Worm (Caenorhabditis elegans): Measurements from ENCODE around the gene str-247.

str-247 gene

ce11 chrV:3953739-3954138, at the start of gene str-247:
str-247 (plus strand) TSS chrV:3954039.
- no peak for TF ChIP-seq unc-62 (GFP tag; optimal IDR thresholded peaks at IDR 0.05)

ce11 chrV:3905841-3906240, 48.0 kb upstream of the str-247 start, which contains the start of gene nhr-156:
nhr-156 (plus strand) TSS chrV:3906106.
- no peak for TF ChIP-seq unc-62 (GFP tag; optimal IDR thresholded peaks at IDR 0.05)

- no peak for TF ChIP-seq unc-62 (GFP tag; optimal IDR thresholded peaks at IDR 0.05)
Observed at ce11 chrV:3912472-3912871, 41.4 kb upstream of the str-247 start, which contains the start of gene srx-68. srx-68 (plus strand) TSS chrV:3912772.

ce11 chrV:3913131-3913530, 40.7 kb upstream of the str-247 start:
- TF ChIP-seq unc-62 (GFP tag; optimal IDR thresholded peaks at IDR 0.05): no peak

ce11 chrV:3916480-3916879, 37.4 kb upstream of the str-247 start, which contains the start of gene srx-67:
srx-67 (plus strand) TSS chrV:3916780.
- TF ChIP-seq unc-62 (GFP tag; optimal IDR thresholded peaks at IDR 0.05): no peak

ce11 chrV:3919289-3919688, 34.5 kb upstream of the str-247 start, which contains the start of gene srx-66:
srx-66 (plus strand) TSS chrV:3919589.
- TF ChIP-seq unc-62 (GFP tag; optimal IDR thresholded peaks at IDR 0.05): no peak

ce11 chrV:3921635-3922034, 32.2 kb upstream of the str-247 start, which contains the start of gene srx-65:
srx-65 (plus strand) TSS chrV:3921935.
- no peak for TF ChIP-seq unc-62 (GFP tag; optimal IDR thresholded peaks at IDR 0.05)

- TF ChIP-seq unc-62 (GFP tag; optimal IDR thresholded peaks at IDR 0.05): no peak
Observed at ce11 chrV:3922547-3922946, 31.3 kb upstream of the str-247 start.

- no peak for TF ChIP-seq unc-62 (GFP tag; optimal IDR thresholded peaks at IDR 0.05)
Observed at ce11 chrV:3927522-3927921, 26.3 kb upstream of the str-247 start.

- TF ChIP-seq unc-62 (GFP tag; optimal IDR thresholded peaks at IDR 0.05): no peak
Observed at ce11 chrV:3929099-3929498, 24.7 kb upstream of the str-247 start, which contains the start of gene srx-64. srx-64 (plus strand) TSS chrV:3929399.

- no peak for TF ChIP-seq unc-62 (GFP tag; optimal IDR thresholded peaks at IDR 0.05)
Observed at ce11 chrV:3931326-3931725, 22.5 kb upstream of the str-247 start, which contains the start of gene srx-63. srx-63 (plus strand) TSS chrV:3931626.

- TF ChIP-seq unc-62 (GFP tag; optimal IDR thresholded peaks at IDR 0.05): no peak
Observed at ce11 chrV:3935892-3936478, 17.9 kb upstream of the str-247 start, which contains the start of gene cyp-35A5. cyp-35A5 (plus strand) TSS chrV:3936326.

ce11 chrV:3938789-3939188, 15.1 kb upstream of the str-247 start, which contains the start of gene cyp-35B1:
cyp-35B1 (plus strand) TSS chrV:3939032.
- no peak for TF ChIP-seq unc-62 (GFP tag; optimal IDR thresholded peaks at IDR 0.05)

- TF ChIP-seq unc-62 (GFP tag; optimal IDR thresholded peaks at IDR 0.05): no peak
Observed at ce11 chrV:3941860-3942259, 12.0 kb upstream of the str-247 start, which contains the start of gene cyp-35B2. cyp-35B2 (plus strand) TSS chrV:3942160.

- TF ChIP-seq unc-62 (GFP tag; optimal IDR thresholded peaks at IDR 0.05): no peak
Observed at ce11 chrV:3943364-3943763, 10.5 kb upstream of the str-247 start.

ce11 chrV:3945053-3945452, 8.8 kb upstream of the str-247 start, which contains the start of gene cyp-35B3:
cyp-35B3 (plus strand) TSS chrV:3945353.
- no peak for TF ChIP-seq unc-62 (GFP tag; optimal IDR thresholded peaks at IDR 0.05)

- no peak for TF ChIP-seq unc-62 (GFP tag; optimal IDR thresholded peaks at IDR 0.05)
Observed at ce11 chrV:3949723-3950122, 4.1 kb upstream of the str-247 start, which contains the start of gene dach-1. dach-1 (plus strand) TSS chrV:3950023.

All from whole organism, dauer.